Fruit fly (Drosophila melanogaster) S2 (cell line): ENCODE results near the gene CG2157.
A peak's percentile ranks its signal among the peaks of the same experiment; 100 is the strongest.

Experiments
- CG8478 ChIP-seq: fragments of >200 bp; optimal IDR thresholded peaks from 2 replicates; lab custom pipeline; 2018
- CTCF ChIP-seq, 2 experiments: fragments of >200 bp; optimal IDR thresholded peaks; 2 replicates each; lab custom pipeline; 2018

- peak in 1 of 2 experiments; percentile 25 for TF ChIP-seq CTCF (optimal IDR thresholded peaks at IDR 0.05; lab: Kevin White, UChicago)
- no peak for TF ChIP-seq CG8478 (lab: Kevin White, UChicago)
These were observed 14.4 kb upstream of the CG2157 start, which contains the start of gene feo for dm6 chrX:10854686-10855085.
